Fruit fly (Drosophila melanogaster) whole organism, embryonic: ENCODE results near the gene pnt.

Source experiments
- Adf1 ChIP-seq: fragments of 200-800 bp; sonication (Bioruptor generic); IDR thresholded peaks from 2 replicates; pipeline ENCODE4 v1.3.6; 2022; ENCODE audit warnings: missing biosample characterization, missing genetic modification characterization
- CG10209 ChIP-seq: fragments of 200-800 bp; sonication (Bioruptor generic); optimal IDR thresholded peaks from 3 replicates; lab custom pipeline; 2017; ENCODE audit warnings: missing biosample characterization, mild to moderate bottlenecking, missing genetic modification characterization, missing genetic modification reagents
- CG10543 ChIP-seq: fragments of 200-800 bp; sonication (Bioruptor generic); optimal IDR thresholded peaks from 3 replicates; lab custom pipeline; 2017; ENCODE audit warnings: missing biosample characterization, mild to moderate bottlenecking, missing genetic modification characterization, moderate library complexity
- CG10979 ChIP-seq: fragments of 200-800 bp; sonication (Bioruptor generic); optimal IDR thresholded peaks from 2 replicates; lab custom pipeline; 2018; ENCODE audit warnings: missing biosample characterization, mild to moderate bottlenecking, missing genetic modification characterization, moderate library complexity
- CG12942 ChIP-seq: fragments of 200-800 bp; sonication (Bioruptor generic); optimal IDR thresholded peaks from 3 replicates; lab custom pipeline; 2016; ENCODE audit warnings: missing biosample characterization, missing genetic modification characterization
- CG1647 ChIP-seq: fragments of 200-800 bp; sonication (Bioruptor generic); optimal IDR thresholded peaks from 3 replicates; lab custom pipeline; 2016; ENCODE audit warnings: missing biosample characterization, missing genetic modification characterization
- CG16863 ChIP-seq: fragments of 200-800 bp; sonication (Bioruptor generic); optimal IDR thresholded peaks from 3 replicates; lab custom pipeline; 2016; ENCODE audit warnings: missing biosample characterization, missing genetic modification characterization
- CG1792 ChIP-seq: fragments of 200-800 bp; sonication (Bioruptor generic); optimal IDR thresholded peaks from 2 replicates; lab custom pipeline; 2016; ENCODE audit warnings: missing biosample characterization, missing genetic modification characterization
- CG18599 ChIP-seq: fragments of 200-800 bp; sonication (Bioruptor generic); optimal IDR thresholded peaks from 3 replicates; lab custom pipeline; 2017; ENCODE audit warnings: missing biosample characterization, missing genetic modification characterization, mild to moderate bottlenecking, moderate library complexity, missing genetic modification reagents
- CG2129 ChIP-seq: fragments of 200-800 bp; sonication (Bioruptor generic); IDR thresholded peaks from 2 replicates; pipeline ENCODE4 v1.3.6; 2022; ENCODE audit warnings: missing biosample characterization, missing genetic modification characterization; ENCODE audit not compliant: partially characterized antibody
- CG2202 ChIP-seq: fragments of 200-800 bp; sonication (Bioruptor generic); optimal IDR thresholded peaks from 2 replicates; lab custom pipeline; 2018; ENCODE audit warnings: missing biosample characterization, mild to moderate bottlenecking, missing genetic modification characterization
- CG30020 ChIP-seq: fragments of 200-800 bp; optimal IDR thresholded peaks from 2 replicates; lab custom pipeline; 2019; ENCODE audit warnings: missing biosample characterization, mild to moderate bottlenecking, missing genetic modification characterization, moderate library complexity
- CG3065 ChIP-seq: fragments of 200-800 bp; sonication (Bioruptor generic); optimal IDR thresholded peaks from 2 replicates; lab custom pipeline; 2016; ENCODE audit warnings: missing biosample characterization, missing genetic modification characterization
- CG31388 ChIP-seq: fragments of 200-800 bp; sonication (Bioruptor generic); optimal IDR thresholded peaks from 2 replicates; lab custom pipeline; 2016; ENCODE audit warnings: missing biosample characterization, missing genetic modification characterization
- CG33213 ChIP-seq: fragments of 200-800 bp; sonication (Bioruptor generic); optimal IDR thresholded peaks from 3 replicates; lab custom pipeline; 2016; ENCODE audit warnings: missing biosample characterization, missing genetic modification characterization
- CG3838 ChIP-seq: fragments of 200-800 bp; sonication (Bioruptor generic); optimal IDR thresholded peaks from 3 replicates; lab custom pipeline; 2016; ENCODE audit warnings: missing biosample characterization, missing genetic modification characterization
- CG6689 ChIP-seq: fragments of 200-800 bp; sonication (Bioruptor generic); IDR thresholded peaks from 2 replicates; pipeline ENCODE4 v1.3.6; 2022; ENCODE audit warnings: missing biosample characterization, missing genetic modification characterization
- CG6791 ChIP-seq: fragments of 200-800 bp; sonication (Bioruptor generic); IDR thresholded peaks from 3 replicates; pipeline ENCODE4 v1.3.6; 2022; ENCODE audit warnings: missing biosample characterization, missing genetic modification characterization; ENCODE audit not compliant: partially characterized antibody
- CG7928 ChIP-seq: fragments of 200-800 bp; sonication (Bioruptor generic); optimal IDR thresholded peaks from 2 replicates; lab custom pipeline; 2017; ENCODE audit warnings: missing biosample characterization, mild to moderate bottlenecking, missing genetic modification characterization
- CG9727 ChIP-seq: fragments of 200-800 bp; sonication (Bioruptor generic); optimal IDR thresholded peaks from 3 replicates; lab custom pipeline; 2017; ENCODE audit warnings: missing biosample characterization, mild to moderate bottlenecking, missing genetic modification characterization
- CTCF ChIP-seq: fragments of 200-800 bp; sonication (Bioruptor generic); optimal IDR thresholded peaks from 2 replicates; lab custom pipeline; 2017; ENCODE audit warnings: missing biosample characterization, mild to moderate bottlenecking, missing genetic modification characterization, moderate library complexity
- CkIIα-i1 ChIP-seq: fragments of 200-800 bp; sonication (Bioruptor generic); IDR thresholded peaks from 2 replicates; pipeline ENCODE4 v1.3.6; 2022; ENCODE audit warnings: missing biosample characterization, missing genetic modification characterization
- D ChIP-seq, 2 experiments: fragments of 200-800 bp in 1 of 2; fragments of >200 bp in 1 of 2; sonication (Bioruptor generic) in 1 of 2; optimal IDR thresholded peaks; 2 replicates in 1 of 2; 3 replicates in 1 of 2; lab custom pipeline; 2017; ENCODE audit warnings: mild to moderate bottlenecking in 1 of 2, missing biosample characterization in 1 of 2, missing genetic modification characterization in 1 of 2, missing genetic modification reagents in 1 of 2
- Drgx ChIP-seq: fragments of 200-800 bp; sonication (Bioruptor generic); IDR thresholded peaks from 2 replicates; pipeline ENCODE4 v1.3.6; 2022; ENCODE audit warnings: missing biosample characterization, missing genetic modification characterization
- Hand ChIP-seq: fragments of 200-800 bp; sonication (Bioruptor generic); optimal IDR thresholded peaks from 2 replicates; lab custom pipeline; 2017; ENCODE audit warnings: mild to moderate bottlenecking, missing biosample characterization, missing genetic modification reagents, missing genetic modification characterization
- Jarid2 ChIP-seq: fragments of 200-800 bp; sonication (Bioruptor generic); optimal IDR thresholded peaks from 3 replicates; lab custom pipeline; 2017; ENCODE audit warnings: mild to moderate bottlenecking, missing biosample characterization, missing genetic modification reagents, missing genetic modification characterization
- Mes4 ChIP-seq: fragments of 200-800 bp; sonication (Bioruptor generic); optimal IDR thresholded peaks from 2 replicates; lab custom pipeline; 2016; ENCODE audit warnings: missing biosample characterization, missing genetic modification characterization
- NFAT ChIP-seq: fragments of 200-800 bp; sonication (Bioruptor generic); IDR thresholded peaks from 2 replicates; pipeline ENCODE4 v1.3.6; 2022; ENCODE audit warnings: missing biosample characterization, missing genetic modification characterization
- amos ChIP-seq: fragments of 200-800 bp; sonication (Bioruptor generic); IDR thresholded peaks from 2 replicates; pipeline ENCODE4 v1.3.6; 2022; ENCODE audit warnings: missing biosample characterization, missing genetic modification characterization; ENCODE audit not compliant: partially characterized antibody
- chif ChIP-seq, 2 experiments: fragments of 200-800 bp; sonication (Bioruptor generic); optimal IDR thresholded peaks; 3 replicates each; lab custom pipeline; 2016; ENCODE audit warnings: missing biosample characterization in 2 of 2, missing genetic modification characterization in 2 of 2
- ci ChIP-seq: fragments of 200-800 bp; sonication (Bioruptor generic); IDR thresholded peaks from 3 replicates; pipeline ENCODE4 v1.3.6; 2022; ENCODE audit warnings: missing biosample characterization, missing genetic modification characterization
- crp ChIP-seq, 2 experiments: fragments of 200-800 bp; sonication (Bioruptor generic); optimal IDR thresholded peaks; 2 replicates in 1 of 2; 3 replicates in 1 of 2; lab custom pipeline; 2017; ENCODE audit warnings: missing biosample characterization in 2 of 2, missing genetic modification characterization in 2 of 2, mild to moderate bottlenecking in 1 of 2, moderate library complexity in 1 of 2
- dimm ChIP-seq: fragments of 200-800 bp; sonication (Bioruptor generic); IDR thresholded peaks from 2 replicates; pipeline ENCODE4 v1.3.6; 2022; ENCODE audit warnings: missing biosample characterization, missing genetic modification characterization
- exex ChIP-seq: fragments of 200-800 bp; sonication (Bioruptor generic); optimal IDR thresholded peaks from 4 replicates; lab custom pipeline; 2018; ENCODE audit warnings: missing biosample characterization, mild to moderate bottlenecking, missing genetic modification characterization, moderate library complexity
- fd102C ChIP-seq: fragments of 200-800 bp; sonication (Bioruptor generic); optimal IDR thresholded peaks from 2 replicates; lab custom pipeline; 2018; ENCODE audit warnings: missing biosample characterization, mild to moderate bottlenecking, missing genetic modification characterization, moderate library complexity
- grn ChIP-seq: fragments of 200-800 bp; sonication (Bioruptor generic); optimal IDR thresholded peaks from 3 replicates; lab custom pipeline; 2017; ENCODE audit warnings: missing biosample characterization, missing genetic modification characterization
- gsb ChIP-seq: fragments of 200-800 bp; sonication (Bioruptor generic); IDR thresholded peaks from 2 replicates; pipeline ENCODE4 v1.3.6; 2022; ENCODE audit warnings: missing biosample characterization, missing genetic modification characterization
- hbn ChIP-seq: fragments of 200-800 bp; sonication (Bioruptor generic); IDR thresholded peaks from 2 replicates; pipeline ENCODE4 v1.3.6; 2022; ENCODE audit warnings: missing biosample characterization, missing genetic modification characterization; ENCODE audit not compliant: partially characterized antibody
- insv ChIP-seq, 2 experiments: fragments of 200-800 bp; sonication (Bioruptor generic); optimal IDR thresholded peaks; 3 replicates each; lab custom pipeline; 2016 to 2018; ENCODE audit warnings: missing biosample characterization in 2 of 2, missing genetic modification characterization in 2 of 2
- luna ChIP-seq: fragments of 200-800 bp; sonication (Bioruptor generic); optimal IDR thresholded peaks from 2 replicates; lab custom pipeline; 2016; ENCODE audit warnings: missing biosample characterization, missing genetic modification characterization
- rib ChIP-seq: fragments of 200-800 bp; sonication (Bioruptor generic); IDR thresholded peaks from 2 replicates; pipeline ENCODE4 v1.3.6; 2022; ENCODE audit warnings: missing biosample characterization, missing genetic modification characterization
- ro ChIP-seq: fragments of 200-800 bp; sonication (Bioruptor generic); IDR thresholded peaks from 2 replicates; pipeline ENCODE4 v1.3.6; 2022; ENCODE audit warnings: missing biosample characterization, missing genetic modification characterization
- run ChIP-seq: fragments of 200-800 bp; sonication (Bioruptor generic); optimal IDR thresholded peaks from 3 replicates; lab custom pipeline; 2018; ENCODE audit warnings: missing biosample characterization, mild to moderate bottlenecking, missing genetic modification characterization
- sc ChIP-seq, 3 experiments: fragments of >200 bp in 2 of 3; fragments of 200-800 bp in 1 of 3; sonication (Bioruptor generic) in 1 of 3; optimal IDR thresholded peaks; 2 replicates in 2 of 3; 3 replicates in 1 of 3; lab custom pipeline; 2017; ENCODE audit warnings: mild to moderate bottlenecking in 1 of 3, missing biosample characterization in 1 of 3, missing genetic modification characterization in 1 of 3, missing genetic modification reagents in 1 of 3
- shn ChIP-seq: fragments of 200-800 bp; sonication (Bioruptor generic); optimal IDR thresholded peaks from 3 replicates; lab custom pipeline; 2016; ENCODE audit warnings: missing biosample characterization, missing genetic modification characterization
- stwl ChIP-seq: fragments of 200-800 bp; sonication (Bioruptor generic); optimal IDR thresholded peaks from 3 replicates; lab custom pipeline; 2018; ENCODE audit warnings: missing biosample characterization, mild to moderate bottlenecking, missing genetic modification characterization, moderate library complexity
- tap ChIP-seq: fragments of 200-800 bp; optimal IDR thresholded peaks from 3 replicates; lab custom pipeline; 2019; ENCODE audit warnings: missing biosample characterization, mild to moderate bottlenecking, missing genetic modification characterization, moderate library complexity
- tgo ChIP-seq: fragments of 200-800 bp; sonication (Bioruptor generic); IDR thresholded peaks from 3 replicates; pipeline ENCODE4 v1.3.6; 2022; ENCODE audit warnings: missing biosample characterization, missing genetic modification characterization
- tna ChIP-seq: fragments of 200-800 bp; sonication (Bioruptor generic); IDR thresholded peaks from 2 replicates; pipeline ENCODE4 v1.3.6; 2022; ENCODE audit warnings: missing biosample characterization, missing genetic modification characterization; ENCODE audit not compliant: partially characterized antibody
- wek ChIP-seq: fragments of 200-800 bp; sonication (Bioruptor generic); optimal IDR thresholded peaks from 3 replicates; lab custom pipeline; 2018; ENCODE audit warnings: missing biosample characterization, mild to moderate bottlenecking, missing genetic modification characterization, moderate library complexity

pnt gene

dm6 chr3R:23335577-23335976 lies 10.4 kb downstream of the pnt start:
- TF ChIP-seq wek (GFP tag; lab: Kevin White, UChicago): no peak
- no peak for TF ChIP-seq sc (optimal IDR thresholded peaks at IDR 0.05; lab: Kevin White, UChicago)
- peak; percentile 52 for TF ChIP-seq sc (GFP tag; optimal IDR thresholded peaks at IDR 0.05; lab: Kevin White, UChicago)
- no peak for TF ChIP-seq ro (GFP tag; lab: Robert Waterston, UW)
- no peak for TF ChIP-seq Mes4 (GFP tag; lab: Kevin White, UChicago)
- no peak for TF ChIP-seq fd102C (GFP tag; lab: Kevin White, UChicago)
- TF ChIP-seq CG2129 (GFP tag; lab: Robert Waterston, UW): no peak
- no peak for TF ChIP-seq luna (GFP tag; lab: Kevin White, UChicago)
- TF ChIP-seq CG33213: no peak
- no peak for TF ChIP-seq CkIIα-i1
- TF ChIP-seq stwl: no peak
- no peak for TF ChIP-seq CG30020
- peak; percentile 5 for TF ChIP-seq CG1792 (GFP tag; lab: Kevin White, UChicago)
- peak; percentile 37; the same call in 1 of the 3 replicates for TF ChIP-seq tgo (GFP tag; lab: Robert Waterston, UW)
- TF ChIP-seq Adf1 (GFP tag; lab: Robert Waterston, UW): peak; percentile 55
- TF ChIP-seq CG6689 (GFP tag; lab: Robert Waterston, UW): peak; percentile 78
- TF ChIP-seq Jarid2 (GFP tag; lab: Kevin White, UChicago): peak; percentile 68
- no peak for TF ChIP-seq amos (GFP tag; lab: Robert Waterston, UW)
- TF ChIP-seq CG3838: no peak
- TF ChIP-seq Hand (GFP tag; lab: Kevin White, UChicago): peak; percentile 86
- TF ChIP-seq CG1647 (GFP tag; lab: Kevin White, UChicago): no peak
- no peak for TF ChIP-seq run
- no peak for TF ChIP-seq CG16863
- TF ChIP-seq hbn (GFP tag; lab: Robert Waterston, UW): no peak
- TF ChIP-seq CG3065 (GFP tag; lab: Kevin White, UChicago): no peak
- peak; percentile 87 for TF ChIP-seq CG9727 (GFP tag; lab: Kevin White, UChicago)
- TF ChIP-seq NFAT (GFP tag; lab: Robert Waterston, UW): peak; percentile 59; the same call in 1 of the 2 replicates
- TF ChIP-seq rib (GFP tag; lab: Robert Waterston, UW): peak; percentile 57; the same call in 1 of the 2 replicates
- TF ChIP-seq dimm (GFP tag; lab: Robert Waterston, UW): no peak
- TF ChIP-seq CG10979 (tag; lab: Kevin White, UChicago): peak; percentile 78
- TF ChIP-seq insv (GFP tag; optimal IDR thresholded peaks at IDR 0.05; lab: Kevin White, UChicago): peak in 1 of 2 experiments; percentile 46
- TF ChIP-seq tna (GFP tag; lab: Robert Waterston, UW): no peak
- no peak for TF ChIP-seq CG6791 (GFP tag; lab: Robert Waterston, UW)
- peak; percentile 88 for TF ChIP-seq CG10209
- peak; percentile 64 for TF ChIP-seq gsb (GFP tag; lab: Robert Waterston, UW)
- no peak for TF ChIP-seq CTCF (GFP tag; lab: Kevin White, UChicago)
- TF ChIP-seq CG10543: peak; percentile 93
- TF ChIP-seq CG2202: peak; percentile 0
- no peak for TF ChIP-seq crp (GFP tag; optimal IDR thresholded peaks at IDR 0.05; lab: Kevin White, UChicago)
- no peak for TF ChIP-seq CG12942 (GFP tag; lab: Kevin White, UChicago)
- peak; percentile 5 for TF ChIP-seq CG31388 (GFP tag; lab: Kevin White, UChicago)
- TF ChIP-seq D (optimal IDR thresholded peaks at IDR 0.05; lab: Kevin White, UChicago): no peak
- TF ChIP-seq D (GFP tag; optimal IDR thresholded peaks at IDR 0.05; lab: Kevin White, UChicago): peak; percentile 62
- peak; percentile 67 for TF ChIP-seq tap
- peak; percentile 62 for TF ChIP-seq exex (tag; lab: Kevin White, UChicago)
- peak; percentile 10 for TF ChIP-seq grn (GFP tag; lab: Kevin White, UChicago)
- peak; percentile 94 for TF ChIP-seq CG18599 (GFP tag; lab: Kevin White, UChicago)
- no peak for TF ChIP-seq shn (GFP tag; lab: Kevin White, UChicago)
- TF ChIP-seq Drgx (GFP tag; lab: Robert Waterston, UW): peak; percentile 51
- peak; percentile 62; the same call in 2 of the 3 replicates for TF ChIP-seq ci (GFP tag; lab: Robert Waterston, UW)
- TF ChIP-seq CG7928: peak; percentile 66
- no peak for TF ChIP-seq chif (GFP tag; optimal IDR thresholded peaks at IDR 0.05; lab: Kevin White, UChicago)
